Worm (Caenorhabditis elegans) whole organism, L1 larva: Measurements from ENCODE around the gene mlp-1.

Source experiments
- C16A3.4 ChIP-seq: fragments of 150-350 bp; optimal IDR thresholded peaks from 2 replicates; lab custom pipeline; 2014; ENCODE audit warnings: missing biosample characterization, missing genetic modification characterization
- C34B4.2 ChIP-seq: sonication (generic microtip); optimal IDR thresholded peaks from 2 replicates; lab custom pipeline; 2017; ENCODE audit warnings: mild to moderate bottlenecking, missing genetic modification characterization, missing compliant biosample characterization
- Y116A8C.19 ChIP-seq: sonication (generic microtip); optimal IDR thresholded peaks from 2 replicates; lab custom pipeline; 2016; ENCODE audit warnings: missing compliant biosample characterization, missing genetic modification characterization, borderline replicate concordance
- aha-1 ChIP-seq: fragments of 150-350 bp; optimal IDR thresholded peaks from 2 replicates; lab custom pipeline; 2014; ENCODE audit warnings: missing biosample characterization, missing genetic modification characterization
- alr-1 ChIP-seq: fragments of 200-800 bp; sonication (Bioruptor generic); optimal IDR thresholded peaks from 2 replicates; lab custom pipeline; 2018; ENCODE audit warnings: borderline replicate concordance, mild to moderate bottlenecking, missing genetic modification characterization, missing compliant biosample characterization
- blmp-1 ChIP-seq: fragments of 150-350 bp; optimal IDR thresholded peaks from 2 replicates; lab custom pipeline; 2014; ENCODE audit warnings: missing biosample characterization, missing genetic modification characterization
- ceh-82 ChIP-seq, 3 experiments: fragments of 150-350 bp in 1 of 3; sonication (generic microtip) in 2 of 3; optimal IDR thresholded peaks; 2 replicates each; lab custom pipeline; 2014 to 2017; ENCODE audit warnings: missing biosample characterization in 3 of 3, missing genetic modification characterization in 3 of 3
- ceh-90 ChIP-seq: sonication (generic microtip); optimal IDR thresholded peaks from 2 replicates; lab custom pipeline; 2016; ENCODE audit warnings: missing genetic modification characterization, missing compliant biosample characterization
- ces-1 ChIP-seq: fragments of 150-350 bp; optimal IDR thresholded peaks from 2 replicates; lab custom pipeline; 2014; ENCODE audit warnings: missing biosample characterization, missing genetic modification reagents, missing genetic modification characterization
- dpl-1 ChIP-seq, 3 experiments: fragments of 150-350 bp in 2 of 3; sonication (generic microtip) in 1 of 3; optimal IDR thresholded peaks; 2 replicates each; lab custom pipeline; 2014 to 2017; ENCODE audit warnings: missing biosample characterization in 3 of 3, missing genetic modification characterization in 3 of 3, missing genetic modification reagents in 3 of 3
- dsc-1 ChIP-seq: sonication (generic microtip); optimal IDR thresholded peaks from 2 replicates; lab custom pipeline; 2016; ENCODE audit warnings: mild to moderate bottlenecking, missing genetic modification characterization, missing compliant biosample characterization
- egl-13 ChIP-seq: sonication (generic microtip); optimal IDR thresholded peaks from 2 replicates; lab custom pipeline; 2016; ENCODE audit warnings: missing genotype, missing genetic modification reagents, missing genetic modification characterization, missing compliant biosample characterization
- elt-2 ChIP-seq: sonication (generic microtip); optimal IDR thresholded peaks from 2 replicates; lab custom pipeline; 2016; ENCODE audit warnings: missing genetic modification characterization, mild to moderate bottlenecking, inconsistent platforms, missing compliant biosample characterization, missing genetic modification reagents
- ets-5 ChIP-seq: fragments of 200-800 bp; sonication (Bioruptor generic); IDR thresholded peaks from 2 replicates; pipeline ENCODE4 v1.3.6; 2022; ENCODE audit warnings: missing genetic modification characterization, missing compliant biosample characterization
- fkh-8 ChIP-seq: sonication (generic microtip); optimal IDR thresholded peaks from 2 replicates; lab custom pipeline; 2016; ENCODE audit warnings: mild to moderate bottlenecking, missing genetic modification characterization, missing compliant biosample characterization
- hlh-17 ChIP-seq: fragments of 200-800 bp; sonication (Bioruptor generic); optimal IDR thresholded peaks from 2 replicates; lab custom pipeline; 2018; ENCODE audit warnings: missing genetic modification characterization, mild to moderate bottlenecking, missing compliant biosample characterization, moderate library complexity, borderline replicate concordance
- jun-1 ChIP-seq: fragments of 150-350 bp; optimal IDR thresholded peaks from 2 replicates; lab custom pipeline; 2014; ENCODE audit warnings: missing biosample characterization, missing genetic modification reagents, missing genetic modification characterization
- lin-13 ChIP-seq: fragments of 150-350 bp; optimal IDR thresholded peaks from 2 replicates; lab custom pipeline; 2014; ENCODE audit warnings: missing biosample characterization, missing genetic modification reagents, missing genetic modification characterization
- lin-14 ChIP-seq: fragments of 200-800 bp; sonication (Bioruptor generic); optimal IDR thresholded peaks from 2 replicates; lab custom pipeline; 2018; ENCODE audit warnings: mild to moderate bottlenecking, missing genetic modification characterization, moderate library complexity, missing compliant biosample characterization
- lin-35 ChIP-seq, 2 experiments: fragments of 150-350 bp; optimal IDR thresholded peaks; 2 replicates each; lab custom pipeline; 2014; ENCODE audit warnings: missing biosample characterization in 2 of 2, missing genetic modification characterization in 2 of 2, missing genetic modification reagents in 2 of 2
- lir-3 ChIP-seq: sonication (generic microtip); optimal IDR thresholded peaks from 2 replicates; lab custom pipeline; 2016; ENCODE audit warnings: mild to moderate bottlenecking, missing genetic modification characterization, moderate library complexity, missing compliant biosample characterization; ENCODE audit not compliant: poor library complexity
- lsy-2 ChIP-seq, 2 experiments: fragments of 150-350 bp; optimal IDR thresholded peaks; 2 replicates each; lab custom pipeline; 2014; ENCODE audit warnings: missing biosample characterization in 2 of 2, missing genetic modification characterization in 2 of 2
- mdl-1 ChIP-seq, 2 experiments: fragments of 150-350 bp; optimal IDR thresholded peaks; 2 replicates each; lab custom pipeline; 2014 to 2017; ENCODE audit warnings: missing biosample characterization in 2 of 2, missing genetic modification characterization in 2 of 2, inconsistent platforms in 1 of 2
- mep-1 ChIP-seq: fragments of 150-350 bp; optimal IDR thresholded peaks from 2 replicates; lab custom pipeline; 2014; ENCODE audit warnings: missing biosample characterization, missing genetic modification characterization
- nhr-11 ChIP-seq: fragments of 150-350 bp; optimal IDR thresholded peaks from 2 replicates; lab custom pipeline; 2014; ENCODE audit warnings: missing biosample characterization, missing genetic modification characterization
- nhr-19 ChIP-seq: fragments of 200-800 bp; sonication (Bioruptor generic); conservative IDR thresholded peaks from 2 replicates; pipeline ENCODE4 v1.3.6; 2022; ENCODE audit warnings: missing genetic modification characterization, missing compliant biosample characterization
- nhr-237 ChIP-seq: fragments of 150-350 bp; optimal IDR thresholded peaks from 2 replicates; lab custom pipeline; 2014; ENCODE audit warnings: missing biosample characterization, missing genetic modification characterization
- nhr-28 ChIP-seq: fragments of 150-350 bp; optimal IDR thresholded peaks from 2 replicates; lab custom pipeline; 2014; ENCODE audit warnings: missing biosample characterization, missing genetic modification characterization
- nhr-47 ChIP-seq: sonication (generic microtip); optimal IDR thresholded peaks from 2 replicates; lab custom pipeline; 2016; ENCODE audit warnings: mild to moderate bottlenecking, missing genetic modification characterization, moderate library complexity, missing compliant biosample characterization
- nhr-71 ChIP-seq: sonication (generic microtip); optimal IDR thresholded peaks from 2 replicates; lab custom pipeline; 2016; ENCODE audit warnings: mild to moderate bottlenecking, missing genetic modification characterization, moderate library complexity, missing compliant biosample characterization
- nhr-77 ChIP-seq: fragments of 150-350 bp; optimal IDR thresholded peaks from 2 replicates; lab custom pipeline; 2014; ENCODE audit warnings: missing biosample characterization, missing genetic modification characterization
- nhr-90 ChIP-seq: sonication (generic microtip); optimal IDR thresholded peaks from 2 replicates; lab custom pipeline; 2016; ENCODE audit warnings: mild to moderate bottlenecking, missing genetic modification characterization, missing compliant biosample characterization; ENCODE audit not compliant: poor library complexity
- pax-3 ChIP-seq: fragments of 200-800 bp; sonication (Bioruptor generic); optimal IDR thresholded peaks from 2 replicates; lab custom pipeline; 2018; ENCODE audit warnings: mild to moderate bottlenecking, missing genetic modification characterization, moderate library complexity, missing compliant biosample characterization
- pqm-1 ChIP-seq: sonication (generic microtip); optimal IDR thresholded peaks from 3 replicates; lab custom pipeline; 2017; ENCODE audit warnings: missing biosample characterization, missing genetic modification characterization
- rnt-1 ChIP-seq: sonication (generic microtip); optimal IDR thresholded peaks from 2 replicates; lab custom pipeline; 2016; ENCODE audit warnings: mild to moderate bottlenecking, missing genetic modification characterization, moderate library complexity, missing compliant biosample characterization
- skn-1 ChIP-seq: fragments of 150-350 bp; optimal IDR thresholded peaks from 2 replicates; lab custom pipeline; 2014; ENCODE audit warnings: missing biosample characterization, missing genetic modification characterization
- snpc-4 ChIP-seq: fragments of 150-350 bp; optimal IDR thresholded peaks from 2 replicates; lab custom pipeline; 2014; ENCODE audit warnings: missing biosample characterization, missing genetic modification characterization
- snu-23 ChIP-seq: sonication (generic microtip); optimal IDR thresholded peaks from 2 replicates; lab custom pipeline; 2016; ENCODE audit warnings: missing genetic modification characterization, missing compliant biosample characterization
- sox-4 ChIP-seq: sonication (generic microtip); optimal IDR thresholded peaks from 2 replicates; lab custom pipeline; 2016; ENCODE audit warnings: missing genetic modification characterization, missing compliant biosample characterization
- sptf-1 ChIP-seq: fragments of 150-350 bp; optimal IDR thresholded peaks from 2 replicates; lab custom pipeline; 2014; ENCODE audit warnings: missing biosample characterization, missing genetic modification characterization
- swsn-7 ChIP-seq: sonication (generic microtip); optimal IDR thresholded peaks from 2 replicates; lab custom pipeline; 2016; ENCODE audit warnings: missing genetic modification characterization, missing compliant biosample characterization
- unc-130 ChIP-seq: fragments of 150-350 bp; optimal IDR thresholded peaks from 2 replicates; lab custom pipeline; 2017; ENCODE audit warnings: missing biosample characterization, missing genetic modification characterization, inconsistent platforms
- vab-15 ChIP-seq: sonication (generic microtip); optimal IDR thresholded peaks from 2 replicates; lab custom pipeline; 2017; ENCODE audit warnings: missing genotype, mild to moderate bottlenecking, missing genetic modification characterization, missing compliant biosample characterization
- xbp-1 ChIP-seq: sonication (generic microtip); optimal IDR thresholded peaks from 2 replicates; lab custom pipeline; 2016; ENCODE audit warnings: missing genetic modification characterization, missing compliant biosample characterization
- ztf-4 ChIP-seq: fragments of 150-350 bp; optimal IDR thresholded peaks from 2 replicates; lab custom pipeline; 2014; ENCODE audit warnings: missing biosample characterization, missing genetic modification characterization

Gene mlp-1

ce11 chrIII:5988461-5988860 lies 13.6 kb upstream of the mlp-1 start:
- TF ChIP-seq pqm-1 (tag; lab: Kevin White, UChicago): no peak
- TF ChIP-seq C16A3.4 (tag; lab: Kevin White, UChicago): no peak

- no peak for TF ChIP-seq fkh-8 (tag; lab: Kevin White, UChicago)
- TF ChIP-seq dsc-1 (tag; lab: Kevin White, UChicago): no peak
- 0 out of 2 replicates have a peak, but pooled peaks have one; percentile 12 for TF ChIP-seq nhr-19 (GFP tag; lab: Robert Waterston, UW)
- TF ChIP-seq egl-13 (tag; lab: Kevin White, UChicago): peak; percentile 9
- peak in 1 of 3 experiments; percentile 14 for TF ChIP-seq ceh-82 (tag; optimal IDR thresholded peaks at IDR 0.05; lab: Kevin White, UChicago)
- TF ChIP-seq jun-1: no peak
- peak; percentile 15 for TF ChIP-seq mep-1
- TF ChIP-seq rnt-1 (tag; lab: Kevin White, UChicago): peak; percentile 28
- TF ChIP-seq pqm-1 (tag; lab: Kevin White, UChicago): no peak
- peak in 1 of 2 experiments; percentile 4 for TF ChIP-seq lin-35 (GFP tag; optimal IDR thresholded peaks at IDR 0.05; lab: Kevin White, UChicago)
- TF ChIP-seq unc-130: no peak
- TF ChIP-seq ceh-90 (tag; lab: Kevin White, UChicago): no peak
- TF ChIP-seq vab-15 (tag; lab: Kevin White, UChicago): no peak
- peak; percentile 7 for TF ChIP-seq nhr-71 (tag; lab: Kevin White, UChicago)
- peak; percentile 50 for TF ChIP-seq lin-14 (GFP tag; lab: Kevin White, UChicago)
- TF ChIP-seq lsy-2 (tag; optimal IDR thresholded peaks at IDR 0.05; lab: Kevin White, UChicago): peak in 1 of 2 experiments; percentile 16
Measured at ce11 chrIII:5988010-5988409, 13.2 kb upstream of the mlp-1 start.

- TF ChIP-seq blmp-1 (tag; lab: Kevin White, UChicago) (no peak), snpc-4 (no peak), C34B4.2 (tag; lab: Kevin White, UChicago) (no peak), ztf-4 (tag; lab: Kevin White, UChicago) (no peak), alr-1 (tag; lab: Kevin White, UChicago) (no peak), lin-13 (GFP tag; lab: Kevin White, UChicago) (no peak), ets-5 (GFP tag; lab: Robert Waterston, UW) (no peak), sptf-1 (tag; lab: Kevin White, UChicago) (no peak), skn-1 (tag; lab: Kevin White, UChicago) (no peak), aha-1 (tag; lab: Kevin White, UChicago) (no peak), elt-2 (tag; lab: Kevin White, UChicago) (no peak), dsc-1 (tag; lab: Kevin White, UChicago) (no peak), nhr-28 (tag; lab: Kevin White, UChicago) (no peak), dpl-1 (GFP tag; optimal IDR thresholded peaks at IDR 0.05; lab: Kevin White, UChicago) (no peak), nhr-11 (no peak)
- TF ChIP-seq, all 84 proteins: peak for 0
Measured at ce11 chrIII:5985340-5985739, 10.5 kb upstream of the mlp-1 start, which contains the start of gene T04C9.3. TSS of gene T04C9.3 (plus strand) at chrIII:5985640.

- TF ChIP-seq ceh-90 (tag; lab: Kevin White, UChicago) (no peak), snpc-4 (no peak), dsc-1 (tag; lab: Kevin White, UChicago) (no peak), nhr-77 (tag; lab: Kevin White, UChicago) (no peak), ets-5 (GFP tag; lab: Robert Waterston, UW) (no peak), pax-3 (tag; lab: Kevin White, UChicago) (no peak), Y116A8C.19 (tag; lab: Kevin White, UChicago) (no peak), xbp-1 (tag; lab: Kevin White, UChicago) (no peak), unc-130 (no peak), swsn-7 (tag; lab: Kevin White, UChicago) (peak; percentile 8), lin-35 (GFP tag; optimal IDR thresholded peaks at IDR 0.05; lab: Kevin White, UChicago) (peak in 1 of 2 experiments; percentile 20), hlh-17 (no peak), sox-4 (tag; lab: Kevin White, UChicago) (no peak), egl-13 (tag; lab: Kevin White, UChicago) (no peak), snu-23 (GFP tag; lab: Kevin White, UChicago) (peak; percentile 13), ces-1 (no peak), nhr-71 (tag; lab: Kevin White, UChicago) (no peak), lir-3 (tag; lab: Kevin White, UChicago) (no peak), nhr-237 (tag; lab: Kevin White, UChicago) (no peak), mdl-1 (tag; optimal IDR thresholded peaks at IDR 0.05; lab: Kevin White, UChicago) (no peak), nhr-90 (tag; lab: Kevin White, UChicago) (peak; percentile 1), nhr-47 (tag; lab: Kevin White, UChicago) (no peak)
Measured at ce11 chrIII:5982753-5983390, 8.0 kb upstream of the mlp-1 start.
